Worm (Caenorhabditis elegans) whole organism, L1 larva: ENCODE data around the gene T02C1.2.
A peak's percentile ranks its signal among the peaks of the same experiment; 100 is the strongest.

Experiments used
- C16A3.4 ChIP-seq: fragments of 150-350 bp; optimal IDR thresholded peaks from 2 replicates; lab custom pipeline; 2014; ENCODE audit warnings: missing biosample characterization, missing genetic modification characterization
- F16B12.6 ChIP-seq: fragments of 150-350 bp; optimal IDR thresholded peaks from 2 replicates; lab custom pipeline; 2014; ENCODE audit warnings: missing biosample characterization, missing genetic modification characterization
- Y116A8C.19 ChIP-seq: sonication (generic microtip); optimal IDR thresholded peaks from 2 replicates; lab custom pipeline; 2016; ENCODE audit warnings: missing compliant biosample characterization, missing genetic modification characterization, borderline replicate concordance
- aha-1 ChIP-seq: fragments of 150-350 bp; optimal IDR thresholded peaks from 2 replicates; lab custom pipeline; 2014; ENCODE audit warnings: missing biosample characterization, missing genetic modification characterization
- aly-2 ChIP-seq: fragments of 150-350 bp; optimal IDR thresholded peaks from 2 replicates; lab custom pipeline; 2014; ENCODE audit warnings: missing biosample characterization, missing genetic modification characterization
- ama-1 ChIP-seq: fragments of 150-350 bp; optimal IDR thresholded peaks from 2 replicates; lab custom pipeline; 2014
- ceh-63 ChIP-seq: fragments of 200-800 bp; sonication (Bioruptor generic); optimal IDR thresholded peaks from 2 replicates; lab custom pipeline; 2018; ENCODE audit warnings: mild to moderate bottlenecking, missing genetic modification characterization, missing compliant biosample characterization
- ceh-8 ChIP-seq: fragments of 200-800 bp; sonication (Bioruptor generic); optimal IDR thresholded peaks from 2 replicates; lab custom pipeline; 2018; ENCODE audit warnings: mild to moderate bottlenecking, missing genetic modification characterization, moderate library complexity, missing compliant biosample characterization
- ceh-88 ChIP-seq: fragments of 200-800 bp; sonication (Bioruptor generic); IDR thresholded peaks from 2 replicates; pipeline ENCODE4 v1.3.6; 2022; ENCODE audit warnings: missing genetic modification characterization, missing compliant biosample characterization
- ceh-90 ChIP-seq: sonication (generic microtip); optimal IDR thresholded peaks from 2 replicates; lab custom pipeline; 2016; ENCODE audit warnings: missing genetic modification characterization, missing compliant biosample characterization
- ces-1 ChIP-seq: fragments of 150-350 bp; optimal IDR thresholded peaks from 2 replicates; lab custom pipeline; 2014; ENCODE audit warnings: missing biosample characterization, missing genetic modification reagents, missing genetic modification characterization
- dpl-1 ChIP-seq, 3 experiments: fragments of 150-350 bp in 2 of 3; sonication (generic microtip) in 1 of 3; optimal IDR thresholded peaks; 2 replicates each; lab custom pipeline; 2014 to 2017; ENCODE audit warnings: missing biosample characterization in 3 of 3, missing genetic modification characterization in 3 of 3, missing genetic modification reagents in 3 of 3
- egl-13 ChIP-seq: sonication (generic microtip); optimal IDR thresholded peaks from 2 replicates; lab custom pipeline; 2016; ENCODE audit warnings: missing genotype, missing genetic modification reagents, missing genetic modification characterization, missing compliant biosample characterization
- elt-2 ChIP-seq: sonication (generic microtip); optimal IDR thresholded peaks from 2 replicates; lab custom pipeline; 2016; ENCODE audit warnings: missing genetic modification characterization, mild to moderate bottlenecking, inconsistent platforms, missing compliant biosample characterization, missing genetic modification reagents
- elt-3 ChIP-seq, 6 experiments: fragments of 150-350 bp in 1 of 6; sonication (generic microtip); optimal IDR thresholded peaks; 2 replicates each; lab custom pipeline; 2017 to 2018; ENCODE audit warnings: missing biosample characterization in 6 of 6, missing genetic modification characterization in 6 of 6, inconsistent platforms in 1 of 6
- ets-5 ChIP-seq: fragments of 200-800 bp; sonication (Bioruptor generic); IDR thresholded peaks from 2 replicates; pipeline ENCODE4 v1.3.6; 2022; ENCODE audit warnings: missing genetic modification characterization, missing compliant biosample characterization
- fkh-10 ChIP-seq: sonication (generic microtip); optimal IDR thresholded peaks from 2 replicates; lab custom pipeline; 2017; ENCODE audit warnings: missing biosample characterization, missing genetic modification reagents, missing genetic modification characterization
- fos-1 ChIP-seq: fragments of 150-350 bp; optimal IDR thresholded peaks from 2 replicates; lab custom pipeline; 2014; ENCODE audit warnings: missing biosample characterization, missing genetic modification characterization
- grh-1 ChIP-seq: fragments of 200-800 bp; sonication (Bioruptor generic); IDR thresholded peaks from 2 replicates; pipeline ENCODE4 v1.3.6; 2022; ENCODE audit warnings: missing genetic modification reagents, missing genetic modification characterization, missing compliant biosample characterization
- hlh-17 ChIP-seq: fragments of 200-800 bp; sonication (Bioruptor generic); optimal IDR thresholded peaks from 2 replicates; lab custom pipeline; 2018; ENCODE audit warnings: missing genetic modification characterization, mild to moderate bottlenecking, missing compliant biosample characterization, moderate library complexity, borderline replicate concordance
- hlh-4 ChIP-seq: sonication (generic microtip); optimal IDR thresholded peaks from 2 replicates; lab custom pipeline; 2016; ENCODE audit warnings: mild to moderate bottlenecking, missing genetic modification characterization, missing compliant biosample characterization
- hpl-2 ChIP-seq: fragments of 150-350 bp; optimal IDR thresholded peaks from 2 replicates; lab custom pipeline; 2014; ENCODE audit warnings: missing biosample characterization, missing genetic modification reagents, missing genetic modification characterization
- isw-1 ChIP-seq: fragments of 200-800 bp; sonication (Bioruptor generic); IDR thresholded peaks from 2 replicates; pipeline ENCODE4 v1.3.6; 2022; ENCODE audit warnings: missing genetic modification characterization, missing compliant biosample characterization
- lin-13 ChIP-seq: fragments of 150-350 bp; optimal IDR thresholded peaks from 2 replicates; lab custom pipeline; 2014; ENCODE audit warnings: missing biosample characterization, missing genetic modification reagents, missing genetic modification characterization
- lin-15B ChIP-seq: fragments of 150-350 bp; sonication (generic microtip); optimal IDR thresholded peaks from 3 replicates; lab custom pipeline; 2014; ENCODE audit warnings: missing biosample characterization, missing genetic modification characterization
- lin-35 ChIP-seq, 2 experiments: fragments of 150-350 bp; optimal IDR thresholded peaks; 2 replicates each; lab custom pipeline; 2014; ENCODE audit warnings: missing biosample characterization in 2 of 2, missing genetic modification characterization in 2 of 2, missing genetic modification reagents in 2 of 2
- lin-39 ChIP-seq: fragments of 150-350 bp; optimal IDR thresholded peaks from 2 replicates; lab custom pipeline; 2014; ENCODE audit warnings: missing biosample characterization, missing genetic modification reagents, missing genetic modification characterization
- mab-9 ChIP-seq: fragments of 200-800 bp; sonication (Bioruptor generic); IDR thresholded peaks from 2 replicates; pipeline ENCODE4 v1.3.6; 2022; ENCODE audit warnings: missing genetic modification reagents, missing genetic modification characterization, missing compliant biosample characterization
- mdl-1 ChIP-seq, 2 experiments: fragments of 150-350 bp; optimal IDR thresholded peaks; 2 replicates each; lab custom pipeline; 2014 to 2017; ENCODE audit warnings: missing biosample characterization in 2 of 2, missing genetic modification characterization in 2 of 2, inconsistent platforms in 1 of 2
- mef-2 ChIP-seq: fragments of 150-350 bp; optimal IDR thresholded peaks from 2 replicates; lab custom pipeline; 2014; ENCODE audit warnings: missing biosample characterization, missing genetic modification characterization
- mep-1 ChIP-seq: fragments of 150-350 bp; optimal IDR thresholded peaks from 2 replicates; lab custom pipeline; 2014; ENCODE audit warnings: missing biosample characterization, missing genetic modification characterization
- nhr-11 ChIP-seq: fragments of 150-350 bp; optimal IDR thresholded peaks from 2 replicates; lab custom pipeline; 2014; ENCODE audit warnings: missing biosample characterization, missing genetic modification characterization
- nhr-12 ChIP-seq: sonication (generic microtip); optimal IDR thresholded peaks from 2 replicates; lab custom pipeline; 2017; ENCODE audit warnings: missing biosample characterization, missing genetic modification characterization
- nhr-20 ChIP-seq: sonication (generic microtip); optimal IDR thresholded peaks from 2 replicates; lab custom pipeline; 2016; ENCODE audit warnings: mild to moderate bottlenecking, missing genetic modification characterization, missing compliant biosample characterization
- nhr-28 ChIP-seq: fragments of 150-350 bp; optimal IDR thresholded peaks from 2 replicates; lab custom pipeline; 2014; ENCODE audit warnings: missing biosample characterization, missing genetic modification characterization
- nhr-76 ChIP-seq: sonication (generic microtip); optimal IDR thresholded peaks from 2 replicates; lab custom pipeline; 2017; ENCODE audit warnings: missing biosample characterization, missing genetic modification characterization
- nhr-77 ChIP-seq: fragments of 150-350 bp; optimal IDR thresholded peaks from 2 replicates; lab custom pipeline; 2014; ENCODE audit warnings: missing biosample characterization, missing genetic modification characterization
- nhr-85 ChIP-seq: sonication (generic microtip); peaks from one replicate; lab custom pipeline; 2016; ENCODE audit warnings: missing genetic modification characterization, inconsistent platforms, missing compliant biosample characterization
- nhr-90 ChIP-seq: sonication (generic microtip); optimal IDR thresholded peaks from 2 replicates; lab custom pipeline; 2016; ENCODE audit warnings: mild to moderate bottlenecking, missing genetic modification characterization, missing compliant biosample characterization; ENCODE audit not compliant: poor library complexity
- pag-3 ChIP-seq: sonication (generic microtip); optimal IDR thresholded peaks from 2 replicates; lab custom pipeline; 2017; ENCODE audit warnings: missing genetic modification characterization, mild to moderate bottlenecking, missing compliant biosample characterization, antibody characterized with exemption, borderline replicate concordance; ENCODE audit not compliant: insufficient read depth
- pax-3 ChIP-seq: fragments of 200-800 bp; sonication (Bioruptor generic); optimal IDR thresholded peaks from 2 replicates; lab custom pipeline; 2018; ENCODE audit warnings: mild to moderate bottlenecking, missing genetic modification characterization, moderate library complexity, missing compliant biosample characterization
- pqm-1 ChIP-seq: sonication (generic microtip); optimal IDR thresholded peaks from 3 replicates; lab custom pipeline; 2017; ENCODE audit warnings: missing biosample characterization, missing genetic modification characterization
- rnt-1 ChIP-seq: sonication (generic microtip); optimal IDR thresholded peaks from 2 replicates; lab custom pipeline; 2016; ENCODE audit warnings: mild to moderate bottlenecking, missing genetic modification characterization, moderate library complexity, missing compliant biosample characterization
- snpc-4 ChIP-seq: fragments of 150-350 bp; optimal IDR thresholded peaks from 2 replicates; lab custom pipeline; 2014; ENCODE audit warnings: missing biosample characterization, missing genetic modification characterization
- snu-23 ChIP-seq: sonication (generic microtip); optimal IDR thresholded peaks from 2 replicates; lab custom pipeline; 2016; ENCODE audit warnings: missing genetic modification characterization, missing compliant biosample characterization
- sox-4 ChIP-seq: sonication (generic microtip); optimal IDR thresholded peaks from 2 replicates; lab custom pipeline; 2016; ENCODE audit warnings: missing genetic modification characterization, missing compliant biosample characterization
- sptf-1 ChIP-seq: fragments of 150-350 bp; optimal IDR thresholded peaks from 2 replicates; lab custom pipeline; 2014; ENCODE audit warnings: missing biosample characterization, missing genetic modification characterization
- sup-37 ChIP-seq: fragments of 200-800 bp; sonication (Bioruptor generic); optimal IDR thresholded peaks from 2 replicates; lab custom pipeline; 2018; ENCODE audit warnings: mild to moderate bottlenecking, missing genetic modification characterization, missing compliant biosample characterization
- tlp-1 ChIP-seq: fragments of 150-350 bp; optimal IDR thresholded peaks from 2 replicates; lab custom pipeline; 2014; ENCODE audit warnings: missing biosample characterization, missing genetic modification characterization
- unc-130 ChIP-seq: fragments of 150-350 bp; optimal IDR thresholded peaks from 2 replicates; lab custom pipeline; 2017; ENCODE audit warnings: missing biosample characterization, missing genetic modification characterization, inconsistent platforms
- unc-98 ChIP-seq: fragments of 200-800 bp; sonication (Bioruptor generic); IDR thresholded peaks from 2 replicates; pipeline ENCODE4 v1.3.6; 2022; ENCODE audit warnings: missing genetic modification characterization, missing compliant biosample characterization
- xbp-1 ChIP-seq: sonication (generic microtip); optimal IDR thresholded peaks from 2 replicates; lab custom pipeline; 2016; ENCODE audit warnings: missing genetic modification characterization, missing compliant biosample characterization
- zip-4 ChIP-seq: fragments of 200-800 bp; sonication (Bioruptor generic); optimal IDR thresholded peaks from 2 replicates; lab custom pipeline; 2018; ENCODE audit warnings: mild to moderate bottlenecking, missing genetic modification characterization, moderate library complexity, missing compliant biosample characterization
- ztf-11 ChIP-seq, 2 experiments: sonication (generic microtip); optimal IDR thresholded peaks; 2 replicates each; lab custom pipeline; 2016 to 2017; ENCODE audit warnings: missing genetic modification characterization in 2 of 2, missing biosample characterization in 1 of 2, missing compliant biosample characterization in 1 of 2

Gene T02C1.2

ce11 chrIII:9228190-9228589 lies 22.6 kb upstream of the T02C1.2 start:
- TF ChIP-seq ceh-88 (no peak), pax-3 (no peak), nhr-11 (tag; lab: Kevin White, UChicago) (no peak), egl-13 (no peak), fkh-10 (no peak), hpl-2 (GFP tag; lab: Kevin White, UChicago) (no peak), rnt-1 (tag; lab: Kevin White, UChicago) (peak; percentile 27), aly-2 (tag; lab: Kevin White, UChicago) (no peak), nhr-12 (no peak), mef-2 (no peak), nhr-20 (tag; lab: Kevin White, UChicago) (peak; percentile 37), isw-1 (no peak), sox-4 (tag; lab: Kevin White, UChicago) (no peak), sptf-1 (tag; lab: Kevin White, UChicago) (no peak), nhr-28 (no peak), zip-4 (GFP tag; lab: Kevin White, UChicago) (no peak), sup-37 (GFP tag; lab: Kevin White, UChicago) (no peak), fos-1 (tag; lab: Kevin White, UChicago) (no peak), Y116A8C.19 (no peak), lin-39 (no peak), elt-3 (tag; optimal IDR thresholded peaks at IDR 0.05; lab: Kevin White, UChicago) (no peak), dpl-1 (GFP tag; optimal IDR thresholded peaks at IDR 0.05; lab: Kevin White, UChicago) (peak; percentile 90 to 94 (median 92)), mdl-1 (tag; optimal IDR thresholded peaks at IDR 0.05; lab: Kevin White, UChicago) (no peak), grh-1 (no peak), ets-5 (GFP tag; lab: Robert Waterston, UW) (no peak), aha-1 (tag; lab: Kevin White, UChicago) (no peak), hlh-17 (GFP tag; lab: Kevin White, UChicago) (no peak), ces-1 (GFP tag; lab: Kevin White, UChicago) (no peak), nhr-76 (tag; lab: Kevin White, UChicago) (no peak), nhr-90 (tag; lab: Kevin White, UChicago) (no peak), ceh-63 (GFP tag; lab: Kevin White, UChicago) (no peak), snu-23 (peak; percentile 55), ama-1 (lab: Kevin White, UChicago) (no peak), pag-3 (tag; lab: Kevin White, UChicago) (no peak), ceh-8 (no peak), lin-15B (tag; lab: Kevin White, UChicago) (peak; percentile 58), C16A3.4 (tag; lab: Kevin White, UChicago) (peak; percentile 69), pqm-1 (tag; lab: Kevin White, UChicago) (no peak), mab-9 (GFP tag; lab: Robert Waterston, UW) (no peak), tlp-1 (tag; lab: Kevin White, UChicago) (no peak), unc-98 (GFP tag; lab: Robert Waterston, UW) (no peak), elt-2 (tag; lab: Kevin White, UChicago) (no peak), ceh-90 (tag; lab: Kevin White, UChicago) (no peak), lin-35 (GFP tag; optimal IDR thresholded peaks at IDR 0.05; lab: Kevin White, UChicago) (peak; percentile 88 to 95), nhr-85 (tag; lab: Kevin White, UChicago) (peak; percentile 56), ztf-11 (tag; optimal IDR thresholded peaks at IDR 0.05; lab: Kevin White, UChicago) (no peak), mep-1 (tag; lab: Kevin White, UChicago) (peak; percentile 76), xbp-1 (tag; lab: Kevin White, UChicago) (peak; percentile 35), unc-130 (tag; lab: Kevin White, UChicago) (no peak), snpc-4 (tag; lab: Kevin White, UChicago) (peak; percentile 28), F16B12.6 (tag; lab: Kevin White, UChicago) (peak; percentile 52), lin-13 (GFP tag; lab: Kevin White, UChicago) (peak; percentile 26), hlh-4 (tag; lab: Kevin White, UChicago) (no peak), nhr-77 (peak; percentile 46)
